Worm (Caenorhabditis elegans) whole organism, young adult: ENCODE measurements around the gene C42C1.9.

ENCODE experiments used
- F23B12.7 ChIP-seq: sonication (generic microtip); optimal IDR thresholded peaks from 2 replicates; lab custom pipeline; 2017; ENCODE audit warnings: missing genetic modification characterization, mild to moderate bottlenecking, missing compliant biosample characterization, antibody characterized with exemption, moderate library complexity; ENCODE audit not compliant: insufficient read depth
- dpl-1 ChIP-seq: fragments of 150-350 bp; optimal IDR thresholded peaks from 2 replicates; lab custom pipeline; 2014; ENCODE audit warnings: missing biosample characterization, missing genetic modification reagents, missing genetic modification characterization
- ets-4 ChIP-seq: fragments of 200-800 bp; sonication (Bioruptor generic); optimal IDR thresholded peaks from 2 replicates; lab custom pipeline; 2018; ENCODE audit warnings: mild to moderate bottlenecking, missing genetic modification characterization, missing compliant biosample characterization
- lsl-1 ChIP-seq: fragments of 200-800 bp; sonication (Bioruptor generic); optimal IDR thresholded peaks from 2 replicates; lab custom pipeline; 2018; ENCODE audit warnings: mild to moderate bottlenecking, missing genetic modification characterization, moderate library complexity, missing compliant biosample characterization
- nfya-1 ChIP-seq: sonication (generic microtip); optimal IDR thresholded peaks from 2 replicates; lab custom pipeline; 2017; ENCODE audit warnings: antibody characterized with exemption, missing compliant biosample characterization, missing genetic modification characterization, borderline replicate concordance; ENCODE audit not compliant: insufficient read depth
- pha-4 ChIP-seq: fragments of 150-350 bp; sonication (generic microtip); optimal IDR thresholded peaks from 2 replicates; lab custom pipeline; 2014; ENCODE audit warnings: missing biosample characterization, missing genetic modification reagents, missing genetic modification characterization
- unc-130 ChIP-seq: sonication (generic microtip); optimal IDR thresholded peaks from 2 replicates; lab custom pipeline; 2016; ENCODE audit warnings: missing genetic modification reagents, missing genetic modification characterization, missing compliant biosample characterization

DNA sequence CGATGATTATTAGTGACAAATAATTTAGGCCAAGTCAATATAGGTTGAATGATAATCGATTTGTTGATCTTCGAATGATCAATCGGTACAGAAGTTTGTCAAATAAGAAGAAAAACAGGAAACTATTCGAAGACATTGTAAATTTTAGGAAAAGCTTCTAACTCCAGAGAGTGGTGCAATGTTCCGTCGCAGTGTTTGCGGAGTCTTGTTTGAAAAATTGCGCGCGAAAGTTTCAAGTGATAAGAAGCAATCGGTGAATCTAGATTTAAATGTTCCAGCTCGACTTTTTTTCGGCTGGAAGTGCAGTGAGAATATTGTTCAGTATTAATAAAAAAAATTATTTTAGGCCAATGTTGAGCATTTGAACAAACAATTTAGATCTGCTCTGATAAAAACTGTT lies 45.5 kb downstream of the C42C1.9 start:
- no peak for TF ChIP-seq ets-4 (GFP tag; lab: Kevin White, UChicago)
- no peak for TF ChIP-seq pha-4 (tag; lab: Kevin White, UChicago)
- TF ChIP-seq lsl-1 = no peak
- no peak for TF ChIP-seq F23B12.7
- no peak for TF ChIP-seq dpl-1 (GFP tag; lab: Kevin White, UChicago)
- no peak for TF ChIP-seq unc-130 (GFP tag; lab: Kevin White, UChicago)
- TF ChIP-seq nfya-1 = no peak
